Worm (Caenorhabditis elegans) whole organism, dauer: Measurements from ENCODE around the gene oac-29.

Experiments used
- unc-62 ChIP-seq: sonication (generic microtip); optimal IDR thresholded peaks from 2 replicates; lab custom pipeline; 2017; ENCODE audit warnings: missing biosample characterization, missing genetic modification reagents, missing genetic modification characterization

The oac-29 gene

ce11 chrV:8635575-8635974 is at the start of gene oac-29:
oac-29 (minus strand) TSS chrV:8635675.
- TF ChIP-seq unc-62 = no peak

DNA sequence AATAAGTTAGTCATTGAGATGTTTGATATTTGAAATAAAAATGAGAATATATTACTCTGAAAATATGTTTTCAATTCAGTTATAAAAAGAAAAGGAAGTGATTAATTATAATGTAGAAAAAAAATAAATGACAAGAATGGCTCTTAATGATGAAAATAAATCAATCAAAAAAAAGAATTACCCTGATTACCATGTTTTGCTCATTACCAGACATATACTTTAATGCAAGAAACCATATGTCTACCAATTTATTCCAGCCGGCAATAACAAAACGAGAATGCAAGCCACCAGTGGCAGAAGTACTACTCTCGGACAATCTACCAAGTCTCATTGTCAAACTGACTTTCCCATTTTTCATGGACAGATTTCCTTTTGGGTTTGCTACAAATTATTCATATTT is 48.3 kb upstream of the oac-29 start:
- no peak for TF ChIP-seq unc-62

- TF ChIP-seq unc-62 = no peak
These were observed 47.2 kb upstream of the oac-29 start, which contains the start of gene cln-3.3 for ce11 chrV:8682719-8683118. cln-3.3 (plus strand) TSS chrV:8683052.

DNA sequence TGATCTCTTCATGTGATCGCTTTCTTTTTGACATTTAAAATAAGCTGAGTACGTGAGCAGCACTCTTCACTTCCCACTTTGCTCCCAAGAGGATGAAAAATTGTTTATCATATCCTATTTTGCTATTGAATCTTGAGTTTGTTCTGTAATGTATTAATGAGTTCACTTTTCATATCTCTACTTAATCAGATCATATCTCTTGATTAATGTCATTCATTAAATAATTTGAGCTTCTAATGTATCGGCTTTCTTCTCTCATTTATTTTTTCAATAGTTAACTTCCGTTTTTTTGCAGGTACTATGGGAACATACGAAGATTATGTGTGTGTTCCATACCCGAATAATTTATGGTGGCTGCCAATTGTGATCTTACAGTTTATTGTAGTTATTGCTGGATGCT is 45.6 kb upstream of the oac-29 start, which contains the start of gene ZC190.2:
Gene ZC190.2 (plus strand): TSS at position 301 of the 400 bp plus-strand sequence.
- no peak for TF ChIP-seq unc-62

DNA sequence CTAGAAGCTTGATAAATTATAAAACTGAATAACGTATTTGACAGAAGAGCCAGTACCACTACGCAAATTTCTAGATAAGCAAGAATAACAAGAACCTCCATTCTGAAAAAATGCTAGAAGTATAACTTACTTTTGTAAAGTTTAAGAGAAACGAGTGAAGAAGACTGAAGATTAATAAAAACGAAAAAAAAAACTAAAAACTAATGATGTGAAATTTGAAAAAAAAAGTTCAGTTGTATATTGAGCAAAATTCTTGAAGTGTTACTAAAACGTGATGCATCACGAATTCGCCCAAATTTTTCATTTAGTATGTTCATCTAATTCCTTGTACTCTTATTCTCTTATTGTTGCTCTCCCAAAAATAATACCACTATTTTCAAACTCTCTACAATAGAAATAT is 41.7 kb upstream of the oac-29 start, which contains the start of gene ZC190.6:
Gene ZC190.6 (minus strand): TSS at position 101 of the 400 bp plus-strand sequence.
- TF ChIP-seq unc-62 = no peak

DNA sequence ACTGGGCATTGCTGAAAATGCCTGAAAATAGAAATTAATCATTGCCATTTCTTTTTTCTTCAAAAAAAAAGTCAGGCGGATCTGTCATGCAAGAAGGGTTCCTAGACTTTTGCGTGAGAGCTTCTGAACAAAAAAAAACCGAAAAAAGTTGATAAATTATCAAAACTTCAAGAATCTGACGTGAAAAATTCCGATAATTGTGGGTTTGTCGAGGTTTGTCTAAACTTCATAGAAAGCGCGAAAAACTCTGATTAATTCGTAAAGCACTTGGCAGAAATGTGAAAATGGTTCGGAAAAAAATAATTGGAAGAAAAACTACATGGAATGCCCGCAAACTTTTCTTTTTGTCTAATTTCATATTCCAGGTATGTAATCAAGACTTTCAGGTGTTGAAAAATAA is 38.0 kb upstream of the oac-29 start, which contains the start of gene ZC190.5:
Gene ZC190.5 (minus strand): TSS at position 101 of the 400 bp plus-strand sequence.
- no peak for TF ChIP-seq unc-62

ce11 chrV:8671568-8672123 is 36.2 kb upstream of the oac-29 start:
- TF ChIP-seq unc-62 = no peak

DNA sequence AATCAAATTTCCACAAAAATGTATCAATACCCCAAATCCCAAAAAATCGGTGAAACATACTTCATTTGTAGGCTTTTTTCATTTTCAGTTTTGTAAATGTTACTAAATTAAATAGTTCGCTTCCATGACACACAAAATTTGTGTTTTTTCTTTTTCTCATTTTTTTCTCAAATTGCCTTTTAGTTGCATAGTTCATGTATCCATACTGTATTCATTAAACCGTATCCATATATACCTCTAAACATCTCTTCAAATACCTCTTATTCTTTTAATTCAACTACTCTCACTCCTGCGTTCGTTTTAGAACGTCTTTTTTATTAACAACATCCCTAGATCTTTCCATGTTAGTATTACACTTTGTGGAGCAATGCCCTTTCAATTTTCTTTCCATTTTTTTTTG is 35.3 kb upstream of the oac-29 start:
- TF ChIP-seq unc-62 = no peak

DNA sequence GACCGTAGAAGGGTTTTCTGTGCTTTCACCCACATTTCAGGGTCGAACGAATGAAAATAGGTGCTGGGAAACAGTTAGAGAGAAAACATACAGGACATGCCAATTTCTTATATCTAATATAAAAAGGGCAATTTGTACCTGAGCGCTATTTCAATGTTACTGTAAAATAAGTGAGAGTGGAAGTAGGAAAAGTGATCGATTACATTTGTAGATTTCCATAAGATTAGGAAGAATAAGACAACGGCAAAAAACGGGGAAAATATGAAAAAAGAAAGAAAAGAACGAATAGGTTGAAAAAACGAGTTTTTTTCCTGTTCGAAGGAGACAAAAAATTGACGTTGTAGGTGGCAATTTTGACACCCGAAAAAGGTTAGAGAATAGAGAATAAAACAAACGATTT is 32.7 kb upstream of the oac-29 start:
- TF ChIP-seq unc-62 = no peak

DNA sequence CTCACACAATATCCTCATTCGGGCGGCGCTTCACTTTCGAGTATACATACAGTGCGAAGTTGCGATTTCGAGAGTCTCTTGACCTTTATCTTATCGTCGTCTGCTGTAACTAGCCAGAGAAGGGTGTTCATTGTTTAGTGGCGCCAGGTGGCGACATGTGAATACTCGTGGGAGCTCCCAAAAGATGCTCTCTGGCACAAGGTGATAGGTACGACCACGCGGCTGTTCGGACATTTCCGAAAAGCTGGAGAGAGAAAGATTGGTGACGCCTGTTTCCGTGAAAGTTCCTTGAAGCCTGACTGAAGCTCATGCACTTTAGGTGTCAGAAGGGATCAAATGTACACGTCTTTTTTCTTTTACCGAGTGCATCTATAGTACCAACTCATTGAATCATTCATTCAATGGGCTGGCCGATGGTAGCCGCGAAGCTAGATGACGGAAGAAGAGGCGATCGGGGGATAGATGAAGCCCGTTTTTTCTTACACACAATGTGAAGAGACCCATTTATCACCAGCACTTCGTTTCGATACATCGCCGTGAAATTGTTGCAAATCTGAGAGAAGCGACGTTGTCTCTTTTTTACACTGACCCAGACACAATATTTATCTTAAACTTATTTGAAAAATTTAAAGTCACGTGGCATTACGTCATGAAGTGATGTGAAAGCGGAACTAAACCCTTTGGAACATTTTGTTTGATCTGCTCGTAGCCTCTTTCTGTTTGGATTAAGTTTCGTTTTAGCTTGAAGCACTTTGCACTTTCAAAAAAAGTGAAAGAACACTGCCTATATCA is 32.0 kb upstream of the oac-29 start:
- no peak for TF ChIP-seq unc-62

- TF ChIP-seq unc-62 = no peak
These were observed 30.3 kb upstream of the oac-29 start, which contains the start of gene ZC190.4 for ce11 chrV:8665765-8666164. ZC190.4 (plus strand) TSS chrV:8666065.

DNA sequence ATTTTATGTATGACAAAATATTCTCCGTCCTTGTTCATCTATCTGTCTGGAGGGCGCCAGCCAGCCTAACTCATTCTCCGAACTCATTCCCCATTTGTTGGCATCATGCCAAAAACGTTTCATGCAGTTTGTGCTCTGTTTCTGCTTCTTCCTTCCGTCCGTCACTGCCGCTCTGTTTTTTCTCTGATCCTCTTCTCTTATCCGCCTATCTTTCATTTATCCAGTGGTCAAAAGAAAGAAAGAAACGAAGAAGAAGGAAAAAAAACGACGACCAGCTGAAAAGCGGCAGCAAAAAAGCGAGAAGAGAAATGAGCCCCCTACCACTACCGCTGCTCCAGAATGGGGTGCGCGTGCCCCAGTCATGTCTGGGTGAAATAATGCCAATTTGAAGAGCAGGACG is 27.5 kb upstream of the oac-29 start:
- TF ChIP-seq unc-62 = no peak

DNA sequence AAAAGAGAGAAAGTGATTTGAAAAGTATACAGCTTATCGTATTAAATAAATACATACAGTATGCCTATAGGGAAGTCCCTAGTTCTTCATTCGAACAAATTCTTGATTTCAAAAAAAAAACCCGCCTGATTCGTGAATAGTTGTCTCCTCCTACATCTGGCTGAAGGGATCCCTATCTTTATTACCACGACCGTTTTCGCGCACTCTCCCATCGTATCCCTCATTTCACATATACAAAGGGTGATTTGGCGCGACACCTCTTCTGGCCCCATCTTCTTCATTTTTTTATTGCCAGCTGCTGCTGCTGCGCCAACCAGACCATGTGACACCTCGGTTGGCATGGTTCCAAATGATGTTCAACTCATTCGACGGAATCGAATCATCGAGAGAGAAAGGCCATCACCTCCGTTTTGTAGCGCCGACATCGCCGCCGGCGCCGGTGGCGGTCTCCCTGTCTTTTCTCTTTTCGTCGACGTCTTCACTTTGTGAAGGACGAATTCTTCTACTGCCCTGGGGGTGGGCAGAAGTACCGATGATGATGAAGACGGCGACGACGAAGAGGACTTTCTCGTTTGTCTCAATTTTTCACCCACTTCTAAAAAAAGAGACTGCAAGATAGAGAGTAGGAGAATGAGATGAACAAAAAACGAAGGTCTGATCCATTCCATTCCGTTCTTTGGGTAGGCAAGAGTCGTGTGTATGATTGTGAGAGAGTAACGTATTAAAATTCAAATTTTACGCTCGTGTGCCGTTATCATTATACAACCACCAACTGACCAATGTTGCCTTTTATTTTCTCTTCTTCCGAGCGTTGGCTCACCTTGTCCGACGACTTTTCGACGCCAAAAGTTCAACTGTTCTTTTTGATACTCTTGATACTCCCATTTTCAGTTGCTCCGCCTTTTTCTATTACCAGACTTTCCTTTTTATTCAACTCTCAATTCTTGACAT is 26.9 kb upstream of the oac-29 start:
- TF ChIP-seq unc-62 = no peak

DNA sequence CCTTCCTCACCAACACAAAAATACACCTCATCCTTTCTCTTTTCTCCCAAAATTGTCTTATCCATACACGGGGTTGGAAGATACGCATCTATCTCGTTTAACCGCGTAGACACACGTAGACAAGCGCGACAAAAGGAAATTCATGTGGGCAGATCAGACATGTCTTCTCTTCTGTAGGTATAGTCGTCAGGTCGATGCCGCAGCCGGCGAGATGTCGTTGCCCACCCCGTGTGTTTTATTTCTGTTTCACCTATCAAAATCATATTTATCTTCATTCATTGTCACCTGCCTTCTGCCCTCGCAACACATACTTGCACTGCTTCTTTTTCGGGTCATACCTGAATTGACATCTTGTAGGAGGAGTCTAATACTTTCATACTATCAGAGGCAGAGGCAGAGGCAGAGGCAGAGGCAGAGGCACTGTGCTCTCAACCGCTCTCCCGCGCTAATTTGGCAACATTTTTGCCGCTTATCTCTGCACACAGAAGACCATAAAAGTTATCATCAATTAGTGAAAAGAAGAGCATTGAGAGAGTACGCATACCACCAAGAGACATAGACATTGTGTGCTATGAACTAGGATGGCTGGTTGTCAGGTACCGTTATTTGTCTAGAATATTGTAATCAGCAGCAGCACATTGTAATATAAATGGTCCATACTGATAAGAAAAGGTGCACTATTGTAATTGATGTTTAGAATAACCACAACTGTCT is 25.9 kb upstream of the oac-29 start:
- TF ChIP-seq unc-62 = no peak

ce11 chrV:8660475-8660874 is 25.0 kb upstream of the oac-29 start:
- TF ChIP-seq unc-62 = no peak
